Fruit fly (Drosophila melanogaster) Kc167 (cell line): ENCODE measurements around the gene CCT6.

Experiments used
- Myc ChIP-seq: fragments of >200 bp; optimal IDR thresholded peaks from 2 replicates; lab custom pipeline; 2017; ENCODE audit warnings: missing external identifiers
- Sin3A ChIP-seq: fragments of >200 bp; optimal IDR thresholded peaks from 2 replicates; lab custom pipeline; 2018; ENCODE audit warnings: missing external identifiers
- h ChIP-seq: fragments of >200 bp; optimal IDR thresholded peaks from 3 replicates; lab custom pipeline; 2018; ENCODE audit warnings: missing external identifiers

DNA sequence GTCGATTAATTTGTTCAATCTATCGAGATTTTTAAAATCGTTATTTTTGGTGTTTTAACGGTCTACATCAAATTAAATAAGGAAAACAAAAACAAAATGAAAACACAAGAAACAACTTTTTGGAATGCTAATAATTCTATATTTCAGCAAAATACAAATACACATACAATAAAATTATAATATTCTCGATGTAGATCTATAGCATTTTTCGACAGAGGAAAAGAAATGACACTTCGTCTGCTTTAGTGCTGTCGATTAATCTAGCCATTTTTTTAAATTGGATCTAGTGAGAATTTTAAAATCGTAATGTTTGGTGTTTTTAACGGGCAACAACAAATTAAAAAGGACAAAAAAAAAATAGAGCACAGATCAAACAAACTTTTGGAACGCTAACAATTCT lies 9.3 kb upstream of the CCT6 start, which contains the start of gene Arp6:
- no peak for TF ChIP-seq Myc (lab: Kevin White, UChicago)
- TF ChIP-seq h: no peak
- no peak for TF ChIP-seq Sin3A (lab: Kevin White, UChicago)
